Worm (Caenorhabditis elegans): Measurements from ENCODE around the gene ugt-37.

ce11 chrV:7159391-7159790 is 14.3 kb upstream of the ugt-37 start, which contains the start of gene str-204:
- TF ChIP-seq pha-4 (GFP tag; IDR thresholded peaks at IDR 0.05), result no peak
- no peak for TF ChIP-seq pha-4 (tag; optimal IDR thresholded peaks at IDR 0.05)
- TF ChIP-seq pqm-1 (tag; optimal IDR thresholded peaks at IDR 0.05), result no peak
- TF ChIP-seq R02D3.7 (tag; optimal IDR thresholded peaks at IDR 0.05), result no peak
- TF ChIP-seq hif-1 (tag; optimal IDR thresholded peaks at IDR 0.05), result no peak
- TF ChIP-seq fos-1 (tag; optimal IDR thresholded peaks at IDR 0.05), result no peak
- TF ChIP-seq mes-2 (tag; optimal IDR thresholded peaks at IDR 0.05; ENCODE audit: poor library complexity, severe bottlenecking), result no peak
- TF ChIP-seq lsy-2 (tag; optimal IDR thresholded peaks at IDR 0.05), result no peak
- no peak for TF ChIP-seq ceh-32 (tag; optimal IDR thresholded peaks at IDR 0.05; ENCODE audit: poor library complexity)
- TF ChIP-seq nhr-237 (tag; optimal IDR thresholded peaks at IDR 0.05), result no peak
- TF ChIP-seq ceh-82 (tag; optimal IDR thresholded peaks at IDR 0.05), result no peak
- no peak for TF ChIP-seq unc-130 (GFP tag; optimal IDR thresholded peaks at IDR 0.05)

Data from whole organism, L4 larva.